Worm (Caenorhabditis elegans): Measurements from ENCODE around the gene F53C3.8.

DNA sequence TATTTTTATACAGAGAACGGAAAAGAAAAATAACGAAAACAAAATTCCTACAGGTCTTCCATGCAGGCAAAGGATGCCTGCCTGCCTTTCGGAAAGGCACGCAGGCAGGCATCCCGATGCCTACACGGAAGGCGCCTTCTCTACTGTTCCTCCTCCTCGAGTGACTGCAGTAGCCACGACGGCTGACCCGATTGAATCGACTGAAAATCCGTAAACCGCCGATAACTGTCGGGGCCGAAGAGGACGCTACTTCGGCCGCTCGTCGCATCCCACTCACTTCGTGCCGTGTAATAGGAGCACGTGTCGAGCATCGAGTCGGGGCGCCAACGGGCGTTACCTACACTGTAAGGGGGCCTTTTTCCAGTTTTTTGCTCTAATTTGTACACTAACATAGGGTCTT, 29.4 kb downstream of the F53C3.8 start:
- TF ChIP-seq F13H6.1 (tag; optimal IDR thresholded peaks at IDR 0.05) (no peak), elt-4 (tag; optimal IDR thresholded peaks at IDR 0.05) (no peak), K02D7.2 (tag; optimal IDR thresholded peaks at IDR 0.05) (no peak), pha-2 (tag; optimal IDR thresholded peaks at IDR 0.05) (no peak), sox-2 (GFP tag; IDR thresholded peaks at IDR 0.05) (no peak), unc-3 (GFP tag; conservative IDR thresholded peaks at IDR 0.05) (no peak), unc-3 (tag; optimal IDR thresholded peaks at IDR 0.05) (no peak), tbx-2 (tag; optimal IDR thresholded peaks at IDR 0.05) (no peak)

Data from whole organism, late embryonic.